Worm (Caenorhabditis elegans) whole organism, late embryonic: ENCODE data around the gene nlp-43.

ENCODE experiments used
- C08G9.2 ChIP-seq: sonication (generic microtip); optimal IDR thresholded peaks from 2 replicates; lab custom pipeline; 2016; ENCODE audit warnings: mild to moderate bottlenecking, missing genetic modification characterization, moderate library complexity, missing compliant biosample characterization
- F13H6.1 ChIP-seq: sonication (generic microtip); optimal IDR thresholded peaks from 2 replicates; lab custom pipeline; 2016; ENCODE audit warnings: missing genetic modification characterization, missing compliant biosample characterization
- K02D7.2 ChIP-seq: sonication (generic microtip); optimal IDR thresholded peaks from 2 replicates; lab custom pipeline; 2017; ENCODE audit warnings: mild to moderate bottlenecking, missing genetic modification characterization, missing compliant biosample characterization
- T23F11.4 ChIP-seq: fragments of 200-800 bp; sonication (Bioruptor generic); optimal IDR thresholded peaks from 2 replicates; lab custom pipeline; 2018; ENCODE audit warnings: mild to moderate bottlenecking, missing genetic modification characterization, missing compliant biosample characterization
- Y22D7AL.16 ChIP-seq: sonication (generic microtip); optimal IDR thresholded peaks from 2 replicates; lab custom pipeline; 2016; ENCODE audit warnings: missing genetic modification characterization, missing compliant biosample characterization
- ahr-1 ChIP-seq: sonication (generic microtip); optimal IDR thresholded peaks from 2 replicates; lab custom pipeline; 2016; ENCODE audit warnings: missing genetic modification characterization, missing compliant biosample characterization
- ama-1 ChIP-seq: fragments of 150-350 bp; optimal IDR thresholded peaks from 2 replicates; lab custom pipeline; 2014
- ceh-14 ChIP-seq: sonication (generic microtip); optimal IDR thresholded peaks from 2 replicates; lab custom pipeline; 2016; ENCODE audit warnings: missing genotype, missing genetic modification characterization, missing compliant biosample characterization
- ceh-18 ChIP-seq: sonication (generic microtip); optimal IDR thresholded peaks from 2 replicates; lab custom pipeline; 2016; ENCODE audit warnings: missing genetic modification characterization, missing compliant biosample characterization
- ceh-19 ChIP-seq: fragments of 200-800 bp; sonication (Bioruptor generic); optimal IDR thresholded peaks from 2 replicates; lab custom pipeline; 2018; ENCODE audit warnings: mild to moderate bottlenecking, missing genetic modification characterization, missing compliant biosample characterization
- ceh-24 ChIP-seq: sonication (generic microtip); optimal IDR thresholded peaks from 2 replicates; lab custom pipeline; 2016; ENCODE audit warnings: mild to moderate bottlenecking, missing genetic modification characterization, missing compliant biosample characterization
- ceh-30 ChIP-seq: fragments of 150-350 bp; optimal IDR thresholded peaks from 2 replicates; lab custom pipeline; 2014; ENCODE audit warnings: missing biosample characterization, missing genetic modification characterization
- ceh-45 ChIP-seq: fragments of 200-800 bp; sonication (Bioruptor generic); IDR thresholded peaks from 2 replicates; pipeline ENCODE4 v1.3.6; 2022; ENCODE audit warnings: missing genetic modification reagents, missing genetic modification characterization, missing compliant biosample characterization
- ceh-9 ChIP-seq: sonication (generic microtip); optimal IDR thresholded peaks from 2 replicates; lab custom pipeline; 2016; ENCODE audit warnings: mild to moderate bottlenecking, missing genetic modification characterization, inconsistent platforms, missing compliant biosample characterization
- che-1 ChIP-seq: sonication (generic microtip); optimal IDR thresholded peaks from 2 replicates; lab custom pipeline; 2016; ENCODE audit warnings: mild to moderate bottlenecking, missing genetic modification characterization, missing compliant biosample characterization
- dmd-4 ChIP-seq: sonication (generic microtip); optimal IDR thresholded peaks from 2 replicates; lab custom pipeline; 2016; ENCODE audit warnings: borderline replicate concordance, missing genetic modification characterization, missing compliant biosample characterization
- fax-1 ChIP-seq: sonication (generic microtip); optimal IDR thresholded peaks from 2 replicates; lab custom pipeline; 2016; ENCODE audit warnings: missing genotype, missing genetic modification characterization, missing compliant biosample characterization
- hlh-13 ChIP-seq: fragments of 200-800 bp; sonication (Bioruptor generic); optimal IDR thresholded peaks from 2 replicates; lab custom pipeline; 2018; ENCODE audit warnings: mild to moderate bottlenecking, missing genetic modification characterization, missing compliant biosample characterization
- hlh-15 ChIP-seq: sonication (generic microtip); optimal IDR thresholded peaks from 2 replicates; lab custom pipeline; 2016; ENCODE audit warnings: missing genetic modification characterization, missing compliant biosample characterization
- hlh-30 ChIP-seq: sonication (generic microtip); optimal IDR thresholded peaks from 2 replicates; lab custom pipeline; 2017; ENCODE audit warnings: antibody characterized with exemption, missing genetic modification characterization, missing compliant biosample characterization; ENCODE audit not compliant: insufficient read depth
- hlh-6 ChIP-seq: sonication (generic microtip); optimal IDR thresholded peaks from 2 replicates; lab custom pipeline; 2016; ENCODE audit warnings: missing genotype, missing genetic modification characterization, missing compliant biosample characterization
- hlh-8 ChIP-seq: sonication (generic microtip); optimal IDR thresholded peaks from 2 replicates; lab custom pipeline; 2016; ENCODE audit warnings: missing genotype, missing genetic modification characterization, missing compliant biosample characterization
- lim-6 ChIP-seq: sonication (generic microtip); optimal IDR thresholded peaks from 2 replicates; lab custom pipeline; 2016; ENCODE audit warnings: missing genetic modification characterization, missing compliant biosample characterization
- madf-2 ChIP-seq: sonication (generic microtip); optimal IDR thresholded peaks from 2 replicates; lab custom pipeline; 2017; ENCODE audit warnings: missing genetic modification characterization, missing compliant biosample characterization
- mec-3 ChIP-seq: sonication (generic microtip); optimal IDR thresholded peaks from 2 replicates; lab custom pipeline; 2016; ENCODE audit warnings: borderline replicate concordance, missing genetic modification characterization, missing compliant biosample characterization
- nfya-1 ChIP-seq: sonication (generic microtip); optimal IDR thresholded peaks from 2 replicates; lab custom pipeline; 2017; ENCODE audit warnings: missing genetic modification characterization, mild to moderate bottlenecking, missing compliant biosample characterization, antibody characterized with exemption, moderate library complexity
- nhr-11 ChIP-seq: fragments of 150-350 bp; optimal IDR thresholded peaks from 2 replicates; lab custom pipeline; 2014; ENCODE audit warnings: missing biosample characterization, missing genetic modification characterization
- nhr-232 ChIP-seq: sonication (generic microtip); optimal IDR thresholded peaks from 2 replicates; lab custom pipeline; 2016; ENCODE audit warnings: missing genetic modification characterization, missing compliant biosample characterization
- npax-4 ChIP-seq: sonication (generic microtip); optimal IDR thresholded peaks from 2 replicates; lab custom pipeline; 2016; ENCODE audit warnings: missing genetic modification characterization, missing compliant biosample characterization
- odd-2 ChIP-seq: sonication (generic microtip); optimal IDR thresholded peaks from 2 replicates; lab custom pipeline; 2017; ENCODE audit warnings: antibody characterized with exemption, mild to moderate bottlenecking, missing genetic modification characterization, missing compliant biosample characterization
- pag-3 ChIP-seq: sonication (generic microtip); optimal IDR thresholded peaks from 2 replicates; lab custom pipeline; 2016; ENCODE audit warnings: missing compliant biosample characterization, missing genetic modification characterization, borderline replicate concordance
- pha-2 ChIP-seq: sonication (generic microtip); optimal IDR thresholded peaks from 2 replicates; lab custom pipeline; 2017; ENCODE audit warnings: mild to moderate bottlenecking, missing genetic modification characterization, missing compliant biosample characterization
- pha-4 ChIP-seq: fragments of 150-350 bp; optimal IDR thresholded peaks from 2 replicates; lab custom pipeline; 2018; ENCODE audit warnings: missing biosample characterization, missing genetic modification reagents, missing genetic modification characterization
- pqm-1 ChIP-seq: sonication (generic microtip); optimal IDR thresholded peaks from 2 replicates; lab custom pipeline; 2016; ENCODE audit warnings: missing genetic modification characterization, missing compliant biosample characterization
- pros-1 ChIP-seq: fragments of 150-350 bp; optimal IDR thresholded peaks from 2 replicates; lab custom pipeline; 2014; ENCODE audit warnings: missing biosample characterization, missing genetic modification reagents, missing genetic modification characterization
- ref-2 ChIP-seq: sonication (generic microtip); optimal IDR thresholded peaks from 2 replicates; lab custom pipeline; 2016; ENCODE audit warnings: missing genetic modification characterization, missing compliant biosample characterization
- sox-2 ChIP-seq: fragments of 200-800 bp; sonication (Bioruptor generic); IDR thresholded peaks from 2 replicates; pipeline ENCODE4 v1.3.6; 2022; ENCODE audit warnings: missing genetic modification reagents, missing genetic modification characterization, missing compliant biosample characterization
- syd-9 ChIP-seq: sonication (generic microtip); optimal IDR thresholded peaks from 2 replicates; lab custom pipeline; 2016; ENCODE audit warnings: mild to moderate bottlenecking, missing genetic modification characterization, moderate library complexity, missing compliant biosample characterization
- tbx-2 ChIP-seq: sonication (generic microtip); optimal IDR thresholded peaks from 2 replicates; lab custom pipeline; 2016; ENCODE audit warnings: missing genetic modification characterization, missing compliant biosample characterization
- ttx-3 ChIP-seq: sonication (generic microtip); optimal IDR thresholded peaks from 2 replicates; lab custom pipeline; 2016; ENCODE audit warnings: missing genetic modification reagents, missing genetic modification characterization, missing compliant biosample characterization
- unc-3 ChIP-seq, 2 experiments: fragments of 200-800 bp in 1 of 2; sonication (Bioruptor generic) in 1 of 2; sonication (generic microtip) in 1 of 2; conservative IDR thresholded peaks in 1 of 2; optimal IDR thresholded peaks in 1 of 2; 2 replicates each; pipeline versions ENCODE4 v1.3.6 to Lab custom; 2016 to 2022; ENCODE audit warnings: missing compliant biosample characterization in 2 of 2, missing genetic modification characterization in 2 of 2, missing genetic modification reagents in 1 of 2
- unc-42 ChIP-seq: sonication (generic microtip); optimal IDR thresholded peaks from 2 replicates; lab custom pipeline; 2016; ENCODE audit warnings: missing genotype, missing genetic modification characterization, missing compliant biosample characterization
- unc-86 ChIP-seq: sonication (generic microtip); optimal IDR thresholded peaks from 2 replicates; lab custom pipeline; 2016; ENCODE audit warnings: missing genetic modification characterization, missing compliant biosample characterization

nlp-43 gene

ce11 chrIII:5025136-5025629 is 17.0 kb upstream of the nlp-43 start:
- no peak for TF ChIP-seq ceh-45 (GFP tag; lab: Robert Waterston, UW)
- TF ChIP-seq ama-1 (lab: Kevin White, UChicago), result peak; percentile 34
- TF ChIP-seq, all 69 proteins: peak for 1

- TF ChIP-seq che-1 (tag; lab: Kevin White, UChicago) (no peak), ceh-14 (no peak), pha-4 (tag; lab: Kevin White, UChicago) (no peak), ceh-30 (tag; lab: Kevin White, UChicago) (no peak), hlh-6 (no peak), Y22D7AL.16 (tag; lab: Kevin White, UChicago) (no peak), ref-2 (no peak), ceh-18 (tag; lab: Kevin White, UChicago) (no peak), hlh-13 (no peak), ceh-9 (tag; lab: Kevin White, UChicago) (no peak), odd-2 (tag; lab: Kevin White, UChicago) (no peak), fax-1 (tag; lab: Kevin White, UChicago) (no peak), ahr-1 (no peak), nfya-1 (no peak), ttx-3 (no peak), pqm-1 (tag; lab: Kevin White, UChicago) (no peak), unc-3 (GFP tag; conservative IDR thresholded peaks at IDR 0.05; lab: Robert Waterston, UW) (no peak), unc-3 (tag; optimal IDR thresholded peaks at IDR 0.05; lab: Kevin White, UChicago) (no peak)
- TF ChIP-seq, all 69 proteins: peak for 0
Observed at ce11 chrIII:5026366-5026765, 15.8 kb upstream of the nlp-43 start.

ce11 chrIII:5027219-5027618 is 15.0 kb upstream of the nlp-43 start:
- TF ChIP-seq mec-3 (no peak), ceh-19 (no peak), madf-2 (tag; lab: Kevin White, UChicago) (no peak), unc-3 (GFP tag; conservative IDR thresholded peaks at IDR 0.05; lab: Robert Waterston, UW) (no peak), unc-3 (tag; optimal IDR thresholded peaks at IDR 0.05; lab: Kevin White, UChicago) (no peak), T23F11.4 (GFP tag; lab: Kevin White, UChicago) (no peak), lim-6 (tag; lab: Kevin White, UChicago) (no peak), hlh-6 (no peak), hlh-8 (tag; lab: Kevin White, UChicago) (no peak), nhr-11 (tag; lab: Kevin White, UChicago) (no peak), ama-1 (lab: Kevin White, UChicago) (no peak), syd-9 (tag; lab: Kevin White, UChicago) (no peak), pha-2 (no peak), unc-86 (tag; lab: Kevin White, UChicago) (no peak), K02D7.2 (tag; lab: Kevin White, UChicago) (no peak)
- TF ChIP-seq, all 69 proteins: peak for 0

- no peak for TF ChIP-seq ceh-19
- no peak for TF ChIP-seq pag-3
- no peak for TF ChIP-seq nhr-232 (tag; lab: Kevin White, UChicago)
- TF ChIP-seq ceh-45 (GFP tag; lab: Robert Waterston, UW), result no peak
- TF ChIP-seq C08G9.2 (tag; lab: Kevin White, UChicago), result no peak
- TF ChIP-seq hlh-6, result no peak
- TF ChIP-seq hlh-13, result no peak
Observed at ce11 chrIII:5030629-5031028, 11.6 kb upstream of the nlp-43 start, which contains the start of gene klp-6. TSS of gene klp-6 (plus strand) at chrIII:5030929.

ce11 chrIII:5031375-5031836 is 10.8 kb upstream of the nlp-43 start:
- peak; percentile 72 for TF ChIP-seq nfya-1
- TF ChIP-seq mec-3, result peak; percentile 51
- peak; percentile 65 for TF ChIP-seq sox-2 (GFP tag; lab: Robert Waterston, UW)
- TF ChIP-seq unc-86 (tag; lab: Kevin White, UChicago), result peak; percentile 75
- peak; percentile 91 for TF ChIP-seq ref-2
- TF ChIP-seq lim-6 (tag; lab: Kevin White, UChicago), result peak; percentile 45
- peak; percentile 50 for TF ChIP-seq madf-2 (tag; lab: Kevin White, UChicago)
- peak; percentile 86 for TF ChIP-seq C08G9.2 (tag; lab: Kevin White, UChicago)
- TF ChIP-seq F13H6.1 (tag; lab: Kevin White, UChicago), result peak; percentile 85
- TF ChIP-seq ceh-24 (tag; lab: Kevin White, UChicago), result peak; percentile 87
- peak; percentile 39 for TF ChIP-seq ceh-9 (tag; lab: Kevin White, UChicago)
- TF ChIP-seq pha-2, result peak; percentile 86
- peak; percentile 47 for TF ChIP-seq hlh-30
- TF ChIP-seq Y22D7AL.16 (tag; lab: Kevin White, UChicago), result peak; percentile 38
- peak; percentile 54 for TF ChIP-seq hlh-15 (tag; lab: Kevin White, UChicago)
- peak; percentile 24 for TF ChIP-seq pros-1
- TF ChIP-seq dmd-4 (tag; lab: Kevin White, UChicago), result peak; percentile 92
- TF ChIP-seq unc-42 (tag; lab: Kevin White, UChicago), result peak; percentile 69
- TF ChIP-seq unc-3 (GFP tag; conservative IDR thresholded peaks at IDR 0.05; lab: Robert Waterston, UW), result peak; percentile 67
- TF ChIP-seq unc-3 (tag; optimal IDR thresholded peaks at IDR 0.05; lab: Kevin White, UChicago), result peak; percentile 91
- TF ChIP-seq npax-4 (tag; lab: Kevin White, UChicago), result peak; percentile 57
- peak; percentile 91 for TF ChIP-seq tbx-2
